Worm (Caenorhabditis elegans): Measurements from ENCODE around the gene twk-16.

Gene twk-16

ce11 chrX:3051315-3051993 lies 29.5 kb upstream of the twk-16 start:
- TF ChIP-seq unc-42 (tag; optimal IDR thresholded peaks at IDR 0.05) (peak; percentile 82), pha-2 (tag; optimal IDR thresholded peaks at IDR 0.05) (no peak), che-1 (tag; optimal IDR thresholded peaks at IDR 0.05) (no peak)

ce11 chrX:3054394-3054793 lies 26.5 kb upstream of the twk-16 start:
- TF ChIP-seq K09A11.1 (tag; optimal IDR thresholded peaks at IDR 0.05; ENCODE audit: insufficient read depth) (no peak), ceh-2 (tag; optimal IDR thresholded peaks at IDR 0.05) (no peak), tbx-7 (tag; optimal IDR thresholded peaks at IDR 0.05) (no peak)

ce11 chrX:3054802-3055201 lies 26.1 kb upstream of the twk-16 start, which contains the start of gene twk-26:
Gene twk-26 (minus strand): TSS chrX:3054824.
- TF ChIP-seq gmeb-2 (tag; optimal IDR thresholded peaks at IDR 0.05) (no peak), ceh-48 (tag; optimal IDR thresholded peaks at IDR 0.05) (no peak)

- TF ChIP-seq ceh-31 (tag; optimal IDR thresholded peaks at IDR 0.05): no peak
- no peak for TF ChIP-seq ztf-16 (tag; optimal IDR thresholded peaks at IDR 0.05)
- TF ChIP-seq lin-11 (tag; optimal IDR thresholded peaks at IDR 0.05): no peak
- TF ChIP-seq ttx-3 (tag; optimal IDR thresholded peaks at IDR 0.05): no peak
- no peak for TF ChIP-seq hlh-6 (tag; optimal IDR thresholded peaks at IDR 0.05)
- TF ChIP-seq K09A11.1 (tag; optimal IDR thresholded peaks at IDR 0.05; ENCODE audit: insufficient read depth): no peak
- TF ChIP-seq ceh-48 (tag; optimal IDR thresholded peaks at IDR 0.05): no peak
- TF ChIP-seq nfya-1 (tag; optimal IDR thresholded peaks at IDR 0.05): no peak
- no peak for TF ChIP-seq ets-4 (tag; optimal IDR thresholded peaks at IDR 0.05)
- TF ChIP-seq pat-9 (tag; optimal IDR thresholded peaks at IDR 0.05): no peak
- no peak for TF ChIP-seq sdc-2 (tag; optimal IDR thresholded peaks at IDR 0.05)
- no peak for TF ChIP-seq pax-1 (tag; optimal IDR thresholded peaks at IDR 0.05)
- TF ChIP-seq hlh-15 (tag; optimal IDR thresholded peaks at IDR 0.05): no peak
- no peak for TF ChIP-seq unc-86 (tag; optimal IDR thresholded peaks at IDR 0.05)
- TF ChIP-seq odd-2 (tag; optimal IDR thresholded peaks at IDR 0.05): no peak
- TF ChIP-seq che-1 (tag; optimal IDR thresholded peaks at IDR 0.05): no peak
- TF ChIP-seq pros-1 (tag; optimal IDR thresholded peaks at IDR 0.05): no peak
- no peak for TF ChIP-seq pha-2 (tag; optimal IDR thresholded peaks at IDR 0.05)
Observed at ce11 chrX:3056098-3056497, 24.8 kb upstream of the twk-16 start.

- TF ChIP-seq mec-3 (tag; optimal IDR thresholded peaks at IDR 0.05; ENCODE audit: borderline replicate concordance): no peak
- TF ChIP-seq sox-4 (tag; optimal IDR thresholded peaks at IDR 0.05): no peak
- TF ChIP-seq nhr-11 (tag; optimal IDR thresholded peaks at IDR 0.05): no peak
- TF ChIP-seq ceh-45 (GFP tag; IDR thresholded peaks at IDR 0.05): no peak
- no peak for TF ChIP-seq madf-2 (tag; optimal IDR thresholded peaks at IDR 0.05)
- no peak for TF ChIP-seq ceh-14 (tag; optimal IDR thresholded peaks at IDR 0.05)
- no peak for TF ChIP-seq ceh-24 (tag; optimal IDR thresholded peaks at IDR 0.05)
- no peak for TF ChIP-seq sdc-2 (tag; optimal IDR thresholded peaks at IDR 0.05)
- TF ChIP-seq ceh-30 (tag; optimal IDR thresholded peaks at IDR 0.05): no peak
- TF ChIP-seq pag-3 (tag; optimal IDR thresholded peaks at IDR 0.05; ENCODE audit: borderline replicate concordance): no peak
Observed at ce11 chrX:3057656-3058055, 23.3 kb upstream of the twk-16 start.

DNA sequence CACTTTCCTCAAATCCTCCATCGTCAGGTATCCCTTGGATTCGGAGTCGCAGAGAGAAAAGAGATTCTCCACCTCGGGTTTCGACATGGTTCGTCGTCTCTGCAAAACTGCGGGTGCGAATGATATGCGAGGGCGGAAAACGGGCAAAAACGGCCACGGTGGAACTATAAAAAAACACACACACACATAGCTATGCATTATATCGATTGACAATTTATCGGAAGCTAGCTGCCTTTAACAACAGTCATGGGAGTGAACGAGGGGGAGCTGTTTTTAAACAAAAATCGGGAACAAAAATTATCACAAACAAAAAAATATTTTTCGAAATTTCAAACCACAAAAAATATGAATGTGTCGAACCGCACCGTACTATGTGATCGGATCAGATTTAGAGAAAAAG lies 21.6 kb upstream of the twk-16 start, which contains the start of gene rsef-1:
rsef-1 (minus strand) TSS at position 101 of the 400 bp plus-strand sequence.
- no peak for TF ChIP-seq hlh-8 (tag; optimal IDR thresholded peaks at IDR 0.05)
- TF ChIP-seq K02D7.2 (tag; optimal IDR thresholded peaks at IDR 0.05): no peak
- no peak for TF ChIP-seq ceh-18 (tag; optimal IDR thresholded peaks at IDR 0.05)
- TF ChIP-seq rnt-1 (tag; optimal IDR thresholded peaks at IDR 0.05): no peak
- no peak for TF ChIP-seq unc-42 (tag; optimal IDR thresholded peaks at IDR 0.05)
- no peak for TF ChIP-seq K09A11.1 (tag; optimal IDR thresholded peaks at IDR 0.05; ENCODE audit: insufficient read depth)
- TF ChIP-seq ceh-9 (tag; optimal IDR thresholded peaks at IDR 0.05): no peak
- TF ChIP-seq pat-9 (tag; optimal IDR thresholded peaks at IDR 0.05): no peak
- TF ChIP-seq ztf-16 (tag; optimal IDR thresholded peaks at IDR 0.05): no peak
- TF ChIP-seq pax-1 (tag; optimal IDR thresholded peaks at IDR 0.05): no peak
- TF ChIP-seq fax-1 (tag; optimal IDR thresholded peaks at IDR 0.05): no peak
- no peak for TF ChIP-seq C38D4.7 (GFP tag; optimal IDR thresholded peaks at IDR 0.05)
- no peak for TF ChIP-seq elt-2 (tag; optimal IDR thresholded peaks at IDR 0.05)
- TF ChIP-seq ceh-45 (GFP tag; IDR thresholded peaks at IDR 0.05): no peak
- TF ChIP-seq ama-1 (optimal IDR thresholded peaks at IDR 0.05): no peak
- no peak for TF ChIP-seq pha-2 (tag; optimal IDR thresholded peaks at IDR 0.05)
- no peak for TF ChIP-seq unc-86 (tag; optimal IDR thresholded peaks at IDR 0.05)
- no peak for TF ChIP-seq npax-4 (tag; optimal IDR thresholded peaks at IDR 0.05)
- no peak for TF ChIP-seq ceh-34 (tag; optimal IDR thresholded peaks at IDR 0.05)
